Fruit fly (Drosophila melanogaster): ENCODE data around the gene CG4041.

DNA sequence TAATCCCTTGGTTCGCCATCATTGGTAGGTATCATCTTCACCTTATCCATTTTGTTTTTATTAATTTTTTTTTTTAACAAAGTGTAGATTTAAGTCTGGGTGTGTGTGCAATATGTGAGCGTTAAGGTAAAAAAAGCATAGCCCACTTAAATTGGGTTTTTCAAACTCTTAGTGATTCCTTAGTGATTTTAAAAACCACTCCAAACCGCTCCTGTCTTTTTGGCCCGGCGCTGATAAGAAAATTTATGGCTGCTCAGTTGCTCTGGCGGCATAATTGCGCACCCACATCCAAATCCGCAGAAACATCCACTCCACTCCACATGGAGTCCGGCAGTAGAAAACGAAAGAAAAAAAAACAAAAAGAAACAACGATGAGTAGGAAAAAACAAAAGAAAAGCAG, 42.8 kb upstream of the CG4041 start, which contains the start of gene CG15468:
- TF ChIP-seq CG8478 (optimal IDR thresholded peaks at IDR 0.05) (no peak), CTCF (optimal IDR thresholded peaks at IDR 0.05) (no peak)

Measured in S2 (cell line).